Fruit fly (Drosophila melanogaster) whole organism, embryonic: ENCODE data around the gene eIF3i.

Experiments used
- Bgb ChIP-seq: fragments of 200-800 bp; sonication (Bioruptor generic); IDR thresholded peaks from 2 replicates; pipeline ENCODE4 v1.3.6; 2022; ENCODE audit warnings: missing biosample characterization, missing genetic modification characterization; ENCODE audit not compliant: partially characterized antibody
- CG10147 ChIP-seq: fragments of 200-800 bp; sonication (Bioruptor generic); optimal IDR thresholded peaks from 2 replicates; lab custom pipeline; 2019; ENCODE audit warnings: missing biosample characterization, mild to moderate bottlenecking, missing genetic modification characterization, moderate library complexity
- CG10267 ChIP-seq: fragments of 200-800 bp; sonication (Bioruptor generic); optimal IDR thresholded peaks from 2 replicates; lab custom pipeline; 2018; ENCODE audit warnings: missing biosample characterization, mild to moderate bottlenecking, missing genetic modification characterization, moderate library complexity
- CG10654 ChIP-seq: fragments of 200-800 bp; sonication (Bioruptor generic); optimal IDR thresholded peaks from 2 replicates; lab custom pipeline; 2016; ENCODE audit warnings: missing biosample characterization, missing genetic modification characterization
- CG11093 ChIP-seq: fragments of 200-800 bp; sonication (Bioruptor generic); IDR thresholded peaks from 3 replicates; pipeline ENCODE4 v1.3.6; 2022; ENCODE audit warnings: missing biosample characterization, missing genetic modification characterization
- CG12942 ChIP-seq: fragments of 200-800 bp; sonication (Bioruptor generic); optimal IDR thresholded peaks from 3 replicates; lab custom pipeline; 2016; ENCODE audit warnings: missing biosample characterization, missing genetic modification characterization
- CG16863 ChIP-seq: fragments of 200-800 bp; sonication (Bioruptor generic); optimal IDR thresholded peaks from 3 replicates; lab custom pipeline; 2016; ENCODE audit warnings: missing biosample characterization, missing genetic modification characterization
- CG17802 ChIP-seq: fragments of 200-800 bp; sonication (Bioruptor generic); optimal IDR thresholded peaks from 2 replicates; lab custom pipeline; 2018; ENCODE audit warnings: missing biosample characterization, mild to moderate bottlenecking, missing genetic modification characterization, moderate library complexity
- CG17829 ChIP-seq: fragments of 200-800 bp; optimal IDR thresholded peaks from 2 replicates; lab custom pipeline; 2019; ENCODE audit warnings: missing biosample characterization, mild to moderate bottlenecking, missing genetic modification characterization, moderate library complexity
- CG1832 ChIP-seq: fragments of 200-800 bp; sonication (Bioruptor generic); optimal IDR thresholded peaks from 2 replicates; lab custom pipeline; 2017; ENCODE audit warnings: missing biosample characterization, mild to moderate bottlenecking, missing genetic modification characterization, inconsistent platforms
- CG2116 ChIP-seq: fragments of 200-800 bp; sonication (Bioruptor generic); optimal IDR thresholded peaks from 3 replicates; lab custom pipeline; 2018; ENCODE audit warnings: missing biosample characterization, mild to moderate bottlenecking, missing genetic modification characterization
- CG2120 ChIP-seq: fragments of 200-800 bp; sonication (Bioruptor generic); optimal IDR thresholded peaks from 3 replicates; lab custom pipeline; 2016; ENCODE audit warnings: missing biosample characterization, missing genetic modification characterization
- CG6791 ChIP-seq: fragments of 200-800 bp; sonication (Bioruptor generic); IDR thresholded peaks from 3 replicates; pipeline ENCODE4 v1.3.6; 2022; ENCODE audit warnings: missing biosample characterization, missing genetic modification characterization; ENCODE audit not compliant: partially characterized antibody
- CG7556 ChIP-seq: fragments of 200-800 bp; sonication (Bioruptor generic); optimal IDR thresholded peaks from 2 replicates; lab custom pipeline; 2017; ENCODE audit warnings: missing biosample characterization, mild to moderate bottlenecking, missing genetic modification characterization
- CG8359 ChIP-seq: fragments of 200-800 bp; sonication (Bioruptor generic); optimal IDR thresholded peaks from 2 replicates; lab custom pipeline; 2017; ENCODE audit warnings: missing biosample characterization, mild to moderate bottlenecking, missing genetic modification characterization, borderline replicate concordance
- CG9609 ChIP-seq: fragments of 200-800 bp; sonication (Bioruptor generic); optimal IDR thresholded peaks from 3 replicates; lab custom pipeline; 2016; ENCODE audit warnings: missing biosample characterization, missing genetic modification characterization
- CG9817 ChIP-seq: fragments of 200-800 bp; sonication (Bioruptor generic); optimal IDR thresholded peaks from 2 replicates; lab custom pipeline; 2018; ENCODE audit warnings: missing biosample characterization, mild to moderate bottlenecking, missing genetic modification characterization, moderate library complexity
- CG9932 ChIP-seq: fragments of 200-800 bp; sonication (Bioruptor generic); IDR thresholded peaks from 2 replicates; pipeline ENCODE4 v1.3.6; 2022; ENCODE audit warnings: missing biosample characterization, missing genetic modification characterization
- D ChIP-seq, 2 experiments: fragments of 200-800 bp in 1 of 2; fragments of >200 bp in 1 of 2; sonication (Bioruptor generic) in 1 of 2; optimal IDR thresholded peaks; 2 replicates in 1 of 2; 3 replicates in 1 of 2; lab custom pipeline; 2017; ENCODE audit warnings: mild to moderate bottlenecking in 1 of 2, missing biosample characterization in 1 of 2, missing genetic modification characterization in 1 of 2, missing genetic modification reagents in 1 of 2
- Dbx ChIP-seq: fragments of 200-800 bp; sonication (Bioruptor generic); IDR thresholded peaks from 3 replicates; pipeline ENCODE4 v1.3.6; 2022; ENCODE audit warnings: missing biosample characterization, missing genetic modification characterization
- Deaf1 ChIP-seq: fragments of 200-800 bp; optimal IDR thresholded peaks from 3 replicates; lab custom pipeline; 2019; ENCODE audit warnings: missing biosample characterization, mild to moderate bottlenecking, missing genetic modification characterization, moderate library complexity
- H15 ChIP-seq: fragments of 200-800 bp; sonication (Bioruptor generic); IDR thresholded peaks from 3 replicates; pipeline ENCODE4 v1.3.6; 2022; ENCODE audit warnings: missing biosample characterization, missing genetic modification characterization
- HHEX ChIP-seq: fragments of 200-800 bp; sonication (Bioruptor generic); optimal IDR thresholded peaks from 3 replicates; lab custom pipeline; 2017; ENCODE audit warnings: missing biosample characterization, mild to moderate bottlenecking, missing genetic modification characterization, missing genetic modification reagents
- HmgZ ChIP-seq: fragments of 200-800 bp; sonication (Bioruptor generic); optimal IDR thresholded peaks from 2 replicates; lab custom pipeline; 2018; ENCODE audit warnings: missing biosample characterization, mild to moderate bottlenecking, missing genetic modification characterization
- Hr78 ChIP-seq, 2 experiments: fragments of 200-800 bp in 1 of 2; fragments of >200 bp in 1 of 2; sonication (Bioruptor generic) in 1 of 2; optimal IDR thresholded peaks; 2 replicates each; lab custom pipeline; 2017 to 2019; ENCODE audit warnings: missing biosample characterization in 2 of 2, missing genetic modification characterization in 2 of 2, mild to moderate bottlenecking in 1 of 2, moderate library complexity in 1 of 2
- Jarid2 ChIP-seq: fragments of 200-800 bp; sonication (Bioruptor generic); optimal IDR thresholded peaks from 3 replicates; lab custom pipeline; 2017; ENCODE audit warnings: mild to moderate bottlenecking, missing biosample characterization, missing genetic modification reagents, missing genetic modification characterization
- Lhr ChIP-seq: fragments of 200-800 bp; sonication (Bioruptor generic); optimal IDR thresholded peaks from 3 replicates; lab custom pipeline; 2017; ENCODE audit warnings: mild to moderate bottlenecking, missing biosample characterization, missing genetic modification reagents, missing genetic modification characterization
- Mad ChIP-seq: fragments of 200-800 bp; sonication (Bioruptor generic); optimal IDR thresholded peaks from 2 replicates; lab custom pipeline; 2016; ENCODE audit warnings: missing biosample characterization, missing genetic modification characterization
- Stat92E ChIP-seq, 3 experiments: fragments of >200 bp in 2 of 3; fragments of 200-800 bp in 1 of 3; sonication (Bioruptor generic) in 1 of 3; optimal IDR thresholded peaks; 2 replicates each; lab custom pipeline; 2017 to 2019; ENCODE audit warnings: missing biosample characterization in 3 of 3, missing genetic modification characterization in 3 of 3, mild to moderate bottlenecking in 1 of 3, moderate library complexity in 1 of 3
- Tbp ChIP-seq: fragments of >200 bp; optimal IDR thresholded peaks from 2 replicates; lab custom pipeline; 2018; ENCODE audit warnings: missing biosample characterization, missing genetic modification characterization
- ap ChIP-seq: fragments of 200-800 bp; sonication (Bioruptor generic); IDR thresholded peaks from 2 replicates; pipeline ENCODE4 v1.3.6; 2022; ENCODE audit warnings: missing biosample characterization, missing genetic modification characterization
- br ChIP-seq: fragments of >200 bp; optimal IDR thresholded peaks from 2 replicates; lab custom pipeline; 2017
- cas ChIP-seq: fragments of 200-800 bp; sonication (Bioruptor generic); IDR thresholded peaks from 2 replicates; pipeline ENCODE4 v1.3.6; 2022; ENCODE audit warnings: missing biosample characterization, missing genetic modification characterization
- cato ChIP-seq: fragments of 200-800 bp; sonication (Bioruptor generic); optimal IDR thresholded peaks from 2 replicates; lab custom pipeline; 2016; ENCODE audit warnings: missing biosample characterization, missing genetic modification characterization, borderline replicate concordance
- crc ChIP-seq: fragments of 200-800 bp; sonication (Bioruptor generic); optimal IDR thresholded peaks from 2 replicates; lab custom pipeline; 2016; ENCODE audit warnings: missing biosample characterization, missing genetic modification characterization
- dm ChIP-seq: fragments of 200-800 bp; sonication (Bioruptor generic); optimal IDR thresholded peaks from 3 replicates; lab custom pipeline; 2016; ENCODE audit warnings: missing biosample characterization, missing genetic modification characterization
- fu2 ChIP-seq: fragments of 200-800 bp; sonication (Bioruptor generic); optimal IDR thresholded peaks from 2 replicates; lab custom pipeline; 2016; ENCODE audit warnings: missing biosample characterization, missing genetic modification characterization
- gem ChIP-seq: fragments of 200-800 bp; sonication (Bioruptor generic); optimal IDR thresholded peaks from 2 replicates; lab custom pipeline; 2019; ENCODE audit warnings: missing biosample characterization, mild to moderate bottlenecking, missing genetic modification characterization, moderate library complexity
- gro ChIP-seq: fragments of 200-800 bp; sonication (Bioruptor generic); optimal IDR thresholded peaks from 2 replicates; lab custom pipeline; 2016; ENCODE audit warnings: missing biosample characterization, missing genetic modification characterization
- gsb-n ChIP-seq: fragments of 200-800 bp; sonication (Bioruptor generic); optimal IDR thresholded peaks from 3 replicates; lab custom pipeline; 2018; ENCODE audit warnings: missing biosample characterization, mild to moderate bottlenecking, missing genetic modification characterization
- hb ChIP-seq: fragments of 200-800 bp; sonication (Bioruptor generic); IDR thresholded peaks from 3 replicates; pipeline ENCODE4 v1.3.6; 2022; ENCODE audit warnings: missing biosample characterization, missing genetic modification characterization; ENCODE audit not compliant: partially characterized antibody
- jing ChIP-seq: fragments of 200-800 bp; sonication (Bioruptor generic); optimal IDR thresholded peaks from 2 replicates; lab custom pipeline; 2018; ENCODE audit warnings: missing biosample characterization, mild to moderate bottlenecking, missing genetic modification characterization
- maf-S ChIP-seq: fragments of 200-800 bp; sonication (Bioruptor generic); optimal IDR thresholded peaks from 2 replicates; lab custom pipeline; 2016; ENCODE audit warnings: missing biosample characterization, missing genetic modification characterization
- p53 ChIP-seq: fragments of 200-800 bp; sonication (Bioruptor generic); optimal IDR thresholded peaks from 2 replicates; lab custom pipeline; 2016; ENCODE audit warnings: missing biosample characterization, missing genetic modification characterization
- pita ChIP-seq: fragments of 200-800 bp; sonication (Bioruptor generic); optimal IDR thresholded peaks from 2 replicates; lab custom pipeline; 2017; ENCODE audit warnings: missing biosample characterization, mild to moderate bottlenecking, missing genetic modification characterization
- sc ChIP-seq, 3 experiments: fragments of >200 bp in 2 of 3; fragments of 200-800 bp in 1 of 3; sonication (Bioruptor generic) in 1 of 3; optimal IDR thresholded peaks; 2 replicates in 2 of 3; 3 replicates in 1 of 3; lab custom pipeline; 2017; ENCODE audit warnings: mild to moderate bottlenecking in 1 of 3, missing biosample characterization in 1 of 3, missing genetic modification characterization in 1 of 3, missing genetic modification reagents in 1 of 3
- twi ChIP-seq: fragments of 200-800 bp; optimal IDR thresholded peaks from 2 replicates; lab custom pipeline; 2019; ENCODE audit warnings: missing biosample characterization, mild to moderate bottlenecking, missing genetic modification characterization, moderate library complexity
- tx ChIP-seq: fragments of 200-800 bp; sonication (Bioruptor generic); optimal IDR thresholded peaks from 2 replicates; lab custom pipeline; 2016; ENCODE audit warnings: missing biosample characterization, missing genetic modification characterization

The eIF3i gene

DNA sequence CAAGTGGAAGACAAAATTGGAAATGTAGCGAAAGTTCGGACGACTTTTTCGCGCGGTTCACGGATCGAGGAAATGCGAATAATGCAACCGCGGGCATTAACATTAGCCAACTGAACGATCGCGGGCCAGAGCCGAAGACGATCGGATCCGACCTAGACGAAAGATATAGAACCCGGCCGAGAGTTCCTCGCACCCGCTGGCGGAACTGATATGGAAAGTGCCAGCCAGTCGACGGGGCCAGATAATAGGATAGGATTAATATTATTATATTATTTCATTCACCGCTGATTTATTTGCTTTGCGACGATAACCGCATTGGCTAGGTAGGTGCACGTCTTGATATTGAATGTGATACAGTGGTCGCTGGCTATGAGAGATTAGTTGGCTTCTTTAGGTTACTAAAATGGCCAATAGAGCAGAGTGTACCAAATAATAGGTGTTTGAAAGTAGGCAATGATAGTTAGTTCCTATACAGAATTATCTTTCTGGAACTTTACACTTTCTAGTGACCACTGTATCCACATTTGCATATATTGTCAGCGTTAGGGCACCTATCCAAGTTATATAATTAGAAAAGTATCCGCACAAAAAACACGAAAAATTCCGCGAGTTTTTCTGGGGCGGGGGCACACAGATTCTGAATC, 31.9 kb upstream of the eIF3i start (continued):
- TF ChIP-seq crc (GFP tag; lab: Kevin White, UChicago) (peak; percentile 32), CG2120 (GFP tag; lab: Kevin White, UChicago) (peak; percentile 77), Mad (GFP tag; lab: Kevin White, UChicago) (peak; percentile 41), Dbx (GFP tag; lab: Robert Waterston, UW) (no peak; the same call in 1 of the 3 replicates), CG10267 (tag; lab: Kevin White, UChicago) (peak; percentile 10), jing (GFP tag; lab: Kevin White, UChicago) (peak; percentile 25), twi (tag; lab: Kevin White, UChicago) (no peak), dm (no peak), D (optimal IDR thresholded peaks at IDR 0.05; lab: Kevin White, UChicago) (no peak), D (GFP tag; optimal IDR thresholded peaks at IDR 0.05; lab: Kevin White, UChicago) (peak; percentile 41), H15 (peak; percentile 57; the same call in 1 of the 3 replicates), maf-S (GFP tag; lab: Kevin White, UChicago) (peak; percentile 38), CG9609 (GFP tag; lab: Kevin White, UChicago) (peak; percentile 28), pita (GFP tag; lab: Kevin White, UChicago) (no peak), gem (tag; lab: Kevin White, UChicago) (peak; percentile 75), Bgb (GFP tag; lab: Robert Waterston, UW) (no peak), ap (GFP tag; lab: Robert Waterston, UW) (peak; percentile 49; the same call in 1 of the 2 replicates), CG10147 (peak; percentile 41), CG17802 (no peak), gro (GFP tag; lab: Kevin White, UChicago) (peak; percentile 21), Deaf1 (tag; lab: Kevin White, UChicago) (peak; percentile 41), cato (GFP tag; lab: Kevin White, UChicago) (peak; percentile 7), CG2116 (GFP tag; lab: Kevin White, UChicago) (no peak), CG10654 (peak; percentile 21), cas (GFP tag; lab: Robert Waterston, UW) (no peak), CG16863 (GFP tag; lab: Kevin White, UChicago) (peak; percentile 55), CG6791 (GFP tag; lab: Robert Waterston, UW) (no peak), tx (GFP tag; lab: Kevin White, UChicago) (peak; percentile 22), gsb-n (peak; percentile 56), hb (GFP tag; lab: Robert Waterston, UW) (no peak), CG7556 (GFP tag; lab: Kevin White, UChicago) (peak; percentile 27), fu2 (GFP tag; lab: Kevin White, UChicago) (peak; percentile 21), sc (optimal IDR thresholded peaks at IDR 0.05; lab: Kevin White, UChicago) (no peak), sc (GFP tag; optimal IDR thresholded peaks at IDR 0.05; lab: Kevin White, UChicago) (peak; percentile 57), Hr78 (GFP tag; optimal IDR thresholded peaks at IDR 0.05; lab: Kevin White, UChicago) (no peak), Lhr (GFP tag; lab: Kevin White, UChicago) (peak; percentile 26), CG9817 (peak; percentile 65), Jarid2 (no peak), HHEX (GFP tag; lab: Kevin White, UChicago) (peak; percentile 46), CG12942 (peak; percentile 40), CG8359 (GFP tag; lab: Kevin White, UChicago) (peak; percentile 29), HmgZ (tag; lab: Kevin White, UChicago) (peak; percentile 38), Tbp (no peak), br (lab: Kevin White, UChicago) (no peak), Stat92E (GFP tag; optimal IDR thresholded peaks at IDR 0.05; lab: Kevin White, UChicago) (no peak), p53 (GFP tag; lab: Kevin White, UChicago) (no peak), CG17829 (tag; lab: Kevin White, UChicago) (peak; percentile 30), CG1832 (GFP tag; lab: Kevin White, UChicago) (no peak), CG11093 (GFP tag; lab: Robert Waterston, UW) (peak; percentile 69), CG9932 (peak; percentile 73)
